Fruit fly (Drosophila melanogaster): ENCODE measurements around the gene CG9902.
A peak's percentile ranks its signal among the peaks of the same experiment; 100 is the strongest.

The CG9902 gene

dm6 chrX:16547390-16547789 is at the start of gene CG9902:
TSS of gene CG9902 (minus strand) at chrX:16547520.
- TF ChIP-seq CG17361 (GFP tag; IDR thresholded peaks at IDR 0.05), result no peak
- TF ChIP-seq CG7556 (GFP tag; optimal IDR thresholded peaks at IDR 0.05), result no peak
- no peak for TF ChIP-seq CG2889 (GFP tag; IDR thresholded peaks at IDR 0.05)
- peak; percentile 27 for TF ChIP-seq her (GFP tag; optimal IDR thresholded peaks at IDR 0.05)
- TF ChIP-seq Ravus (GFP tag; IDR thresholded peaks at IDR 0.05), result no peak
- peak; percentile 98 for TF ChIP-seq CG2116 (GFP tag; optimal IDR thresholded peaks at IDR 0.05)
- peak; percentile 2 for TF ChIP-seq CG12744 (GFP tag; optimal IDR thresholded peaks at IDR 0.05)
- no peak for TF ChIP-seq sim (GFP tag; IDR thresholded peaks at IDR 0.05)
- no peak for TF ChIP-seq wor (GFP tag; IDR thresholded peaks at IDR 0.05)
- no peak for TF ChIP-seq ash1 (GFP tag; optimal IDR thresholded peaks at IDR 0.05)
- TF ChIP-seq CG34224 (GFP tag; IDR thresholded peaks at IDR 0.05; ENCODE audit: partially characterized antibody), result peak; percentile 83
- peak; percentile 85 for TF ChIP-seq amos (GFP tag; IDR thresholded peaks at IDR 0.05; ENCODE audit: partially characterized antibody)
- no peak for TF ChIP-seq slp2 (GFP tag; optimal IDR thresholded peaks at IDR 0.05)
- no peak for TF ChIP-seq emc (GFP tag; optimal IDR thresholded peaks at IDR 0.05)
- no peak for TF ChIP-seq CG11723 (GFP tag; optimal IDR thresholded peaks at IDR 0.05)
- no peak for TF ChIP-seq CG6683 (GFP tag; optimal IDR thresholded peaks at IDR 0.05)
- TF ChIP-seq sens (GFP tag), result no peak
- TF ChIP-seq unpg (GFP tag; optimal IDR thresholded peaks at IDR 0.05), result no peak
- no peak for TF ChIP-seq Atf3 (GFP tag; optimal IDR thresholded peaks at IDR 0.05)
- peak; percentile 71 for TF ChIP-seq Scr (GFP tag; IDR thresholded peaks at IDR 0.05; ENCODE audit: partially characterized antibody)
- peak; percentile 47 for TF ChIP-seq B-H2 (GFP tag; optimal IDR thresholded peaks at IDR 0.05)
- TF ChIP-seq CG15269 (tag; optimal IDR thresholded peaks at IDR 0.05), result no peak
- TF ChIP-seq CG9876 (GFP tag; optimal IDR thresholded peaks at IDR 0.05), result no peak
- peak; percentile 73 for TF ChIP-seq CTCF (GFP tag; optimal IDR thresholded peaks at IDR 0.05)
- peak; percentile 33 for TF ChIP-seq CG13894 (tag; optimal IDR thresholded peaks at IDR 0.05)
- no peak for TF ChIP-seq eyg (GFP tag; optimal IDR thresholded peaks at IDR 0.05)
- no peak for TF ChIP-seq gcm2 (GFP tag; optimal IDR thresholded peaks at IDR 0.05)
- TF ChIP-seq CG11504 (tag; optimal IDR thresholded peaks at IDR 0.05), result no peak
- no peak for TF ChIP-seq CG18011 (GFP tag; optimal IDR thresholded peaks at IDR 0.05)
- TF ChIP-seq CG10979 (tag; optimal IDR thresholded peaks at IDR 0.05), result no peak
- no peak for TF ChIP-seq CG6689 (GFP tag; IDR thresholded peaks at IDR 0.05)
- TF ChIP-seq hbn (GFP tag; IDR thresholded peaks at IDR 0.05; ENCODE audit: partially characterized antibody), result peak; percentile 75
- no peak for TF ChIP-seq ara (GFP tag; IDR thresholded peaks at IDR 0.05)
- no peak for TF ChIP-seq sd (tag; optimal IDR thresholded peaks at IDR 0.05)
- TF ChIP-seq ATbp (GFP tag; optimal IDR thresholded peaks at IDR 0.05), result no peak
- peak in 1 of 2 experiments; percentile 51 for TF ChIP-seq insv (GFP tag; optimal IDR thresholded peaks at IDR 0.05)
- peak; percentile 28; the same call in 1 of the 2 replicates for TF ChIP-seq onecut (GFP tag; IDR thresholded peaks at IDR 0.05)
- no peak for TF ChIP-seq repo (GFP tag; optimal IDR thresholded peaks at IDR 0.05)
- peak; percentile 10 for TF ChIP-seq mam (GFP tag; optimal IDR thresholded peaks at IDR 0.05)
- peak; percentile 39 for TF ChIP-seq dm (GFP tag; optimal IDR thresholded peaks at IDR 0.05)
- TF ChIP-seq Nf-YC (tag; optimal IDR thresholded peaks at IDR 0.05), result peak; percentile 26
- TF ChIP-seq CG31441 (GFP tag; IDR thresholded peaks at IDR 0.05), result no peak
- TF ChIP-seq CkIIα-i1 (GFP tag; IDR thresholded peaks at IDR 0.05), result no peak
- no peak for TF ChIP-seq Dfd (GFP tag; optimal IDR thresholded peaks at IDR 0.05)
- TF ChIP-seq chn (GFP tag; optimal IDR thresholded peaks at IDR 0.05), result no peak
- TF ChIP-seq CG30020 (tag; optimal IDR thresholded peaks at IDR 0.05), result peak; percentile 1
- TF ChIP-seq cwo (GFP tag; optimal IDR thresholded peaks at IDR 0.05), result no peak
- peak; percentile 76 for TF ChIP-seq CG7963 (GFP tag; IDR thresholded peaks at IDR 0.05; ENCODE audit: partially characterized antibody)
- no peak for TF ChIP-seq CG17385 (GFP tag; optimal IDR thresholded peaks at IDR 0.05)
- peak; percentile 40; the same call in 1 of the 2 replicates for TF ChIP-seq CG2129 (GFP tag; IDR thresholded peaks at IDR 0.05; ENCODE audit: partially characterized antibody)
- TF ChIP-seq CG9727 (GFP tag; optimal IDR thresholded peaks at IDR 0.05), result no peak
- no peak for TF ChIP-seq bowl (GFP tag; IDR thresholded peaks at IDR 0.05)
